Fruit fly (Drosophila melanogaster) whole organism, embryonic: ENCODE measurements around the gene eIF3i.
A peak's percentile ranks its signal among the peaks of the same experiment; 100 is the strongest.

Source experiments
- CG1024 ChIP-seq: fragments of 200-800 bp; sonication (Bioruptor generic); IDR thresholded peaks from 2 replicates; pipeline ENCODE4 v1.3.6; 2022; ENCODE audit warnings: missing biosample characterization, missing genetic modification characterization
- CG11093 ChIP-seq: fragments of 200-800 bp; sonication (Bioruptor generic); IDR thresholded peaks from 3 replicates; pipeline ENCODE4 v1.3.6; 2022; ENCODE audit warnings: missing biosample characterization, missing genetic modification characterization
- CG11398 ChIP-seq: fragments of 200-800 bp; sonication (Bioruptor generic); optimal IDR thresholded peaks from 2 replicates; lab custom pipeline; 2016; ENCODE audit warnings: missing biosample characterization, missing genetic modification characterization
- CG1233 ChIP-seq: fragments of 200-800 bp; sonication (Bioruptor generic); optimal IDR thresholded peaks from 4 replicates; lab custom pipeline; 2018; ENCODE audit warnings: missing biosample characterization, mild to moderate bottlenecking, missing genetic modification characterization
- CG14050 ChIP-seq: fragments of 200-800 bp; sonication (Bioruptor generic); IDR thresholded peaks from 3 replicates; pipeline ENCODE4 v1.3.6; 2022; ENCODE audit warnings: missing biosample characterization, missing genetic modification characterization
- CG15269 ChIP-seq: fragments of 200-800 bp; sonication (Bioruptor generic); optimal IDR thresholded peaks from 2 replicates; lab custom pipeline; 2018; ENCODE audit warnings: missing biosample characterization, mild to moderate bottlenecking, missing genetic modification characterization, moderate library complexity
- CG17328 ChIP-seq: fragments of 200-800 bp; sonication (Bioruptor generic); IDR thresholded peaks from 2 replicates; pipeline ENCODE4 v1.3.6; 2022; ENCODE audit warnings: missing biosample characterization, missing genetic modification characterization
- CG17912 ChIP-seq: fragments of 200-800 bp; sonication (Bioruptor generic); optimal IDR thresholded peaks from 2 replicates; lab custom pipeline; 2018; ENCODE audit warnings: missing biosample characterization, mild to moderate bottlenecking, missing genetic modification characterization
- CG2199 ChIP-seq: fragments of 200-800 bp; sonication (Bioruptor generic); IDR thresholded peaks from 3 replicates; pipeline ENCODE4 v1.3.6; 2022; ENCODE audit warnings: missing biosample characterization, missing genetic modification characterization
- CG2712 ChIP-seq: fragments of 200-800 bp; optimal IDR thresholded peaks from 3 replicates; lab custom pipeline; 2019; ENCODE audit warnings: missing biosample characterization, mild to moderate bottlenecking, missing genetic modification characterization, moderate library complexity
- CG30431 ChIP-seq: fragments of 200-800 bp; sonication (Bioruptor generic); optimal IDR thresholded peaks from 2 replicates; lab custom pipeline; 2017; ENCODE audit warnings: missing biosample characterization, missing genetic modification characterization
- CG34224 ChIP-seq: fragments of 200-800 bp; sonication (Bioruptor generic); IDR thresholded peaks from 3 replicates; pipeline ENCODE4 v1.3.6; 2022; ENCODE audit warnings: missing biosample characterization, missing genetic modification characterization; ENCODE audit not compliant: partially characterized antibody
- CG4282 ChIP-seq: fragments of 200-800 bp; sonication (Bioruptor generic); optimal IDR thresholded peaks from 2 replicates; lab custom pipeline; 2016; ENCODE audit warnings: missing biosample characterization, missing genetic modification characterization
- CG4424 ChIP-seq: fragments of 200-800 bp; sonication (Bioruptor generic); optimal IDR thresholded peaks from 3 replicates; lab custom pipeline; 2016; ENCODE audit warnings: missing biosample characterization, missing genetic modification characterization
- CG4707 ChIP-seq: fragments of 200-800 bp; sonication (Bioruptor generic); optimal IDR thresholded peaks from 2 replicates; lab custom pipeline; 2018; ENCODE audit warnings: missing biosample characterization, mild to moderate bottlenecking, missing genetic modification characterization, moderate library complexity
- CG4820 ChIP-seq: fragments of 200-800 bp; sonication (Bioruptor generic); optimal IDR thresholded peaks from 3 replicates; lab custom pipeline; 2016; ENCODE audit warnings: missing biosample characterization, missing genetic modification characterization
- CG6654 ChIP-seq: fragments of 200-800 bp; sonication (Bioruptor generic); optimal IDR thresholded peaks from 2 replicates; lab custom pipeline; 2017; ENCODE audit warnings: missing biosample characterization, mild to moderate bottlenecking, missing genetic modification characterization
- CG8290 ChIP-seq, 3 experiments: fragments of 200-800 bp; sonication (Bioruptor generic); optimal IDR thresholded peaks; 2 replicates each; lab custom pipeline; 2016 to 2019; ENCODE audit warnings: missing biosample characterization in 3 of 3, missing genetic modification characterization in 3 of 3, mild to moderate bottlenecking in 2 of 3, moderate library complexity in 1 of 3
- D19B ChIP-seq: fragments of 200-800 bp; sonication (Bioruptor generic); optimal IDR thresholded peaks from 2 replicates; lab custom pipeline; 2017; ENCODE audit warnings: missing biosample characterization, mild to moderate bottlenecking, missing genetic modification characterization
- Dip3 ChIP-seq: fragments of 200-800 bp; sonication (Bioruptor generic); optimal IDR thresholded peaks from 3 replicates; lab custom pipeline; 2016; ENCODE audit warnings: missing biosample characterization, missing genetic modification characterization
- Doc2 ChIP-seq: fragments of 200-800 bp; sonication (Bioruptor generic); IDR thresholded peaks from 2 replicates; pipeline ENCODE4 v1.3.6; 2022; ENCODE audit warnings: missing biosample characterization, missing genetic modification characterization
- Eip74EF ChIP-seq, 2 experiments: fragments of 200-800 bp in 1 of 2; fragments of >200 bp in 1 of 2; sonication (Bioruptor generic) in 1 of 2; optimal IDR thresholded peaks; 2 replicates each; lab custom pipeline; 2017 to 2019; ENCODE audit warnings: missing biosample characterization in 2 of 2, missing genetic modification characterization in 2 of 2, mild to moderate bottlenecking in 1 of 2, moderate library complexity in 1 of 2
- HmgD ChIP-seq: fragments of 200-800 bp; sonication (Bioruptor generic); optimal IDR thresholded peaks from 3 replicates; lab custom pipeline; 2016; ENCODE audit warnings: missing biosample characterization, missing genetic modification characterization
- Nf-YC ChIP-seq: fragments of 200-800 bp; optimal IDR thresholded peaks from 3 replicates; lab custom pipeline; 2019; ENCODE audit warnings: missing biosample characterization, mild to moderate bottlenecking, missing genetic modification characterization, moderate library complexity
- Opbp ChIP-seq: fragments of 200-800 bp; sonication (Bioruptor generic); IDR thresholded peaks from 3 replicates; pipeline ENCODE4 v1.3.6; 2022; ENCODE audit warnings: missing biosample characterization, missing genetic modification characterization; ENCODE audit not compliant: partially characterized antibody
- Trl ChIP-seq, 3 experiments: fragments of >200 bp in 2 of 3; fragments of 200-800 bp in 1 of 3; sonication (Bioruptor generic) in 1 of 3; optimal IDR thresholded peaks; 2 replicates in 1 of 3; 3 replicates in 2 of 3; lab custom pipeline; 2016 to 2017; ENCODE audit warnings: missing biosample characterization in 1 of 3, missing genetic modification characterization in 1 of 3
- YL-1 ChIP-seq: fragments of 200-800 bp; sonication (Bioruptor generic); optimal IDR thresholded peaks from 3 replicates; lab custom pipeline; 2017; ENCODE audit warnings: missing biosample characterization, mild to moderate bottlenecking, missing genetic modification characterization
- ap ChIP-seq: fragments of 200-800 bp; sonication (Bioruptor generic); IDR thresholded peaks from 2 replicates; pipeline ENCODE4 v1.3.6; 2022; ENCODE audit warnings: missing biosample characterization, missing genetic modification characterization
- ash1 ChIP-seq: fragments of 200-800 bp; sonication (Bioruptor generic); optimal IDR thresholded peaks from 2 replicates; lab custom pipeline; 2018; ENCODE audit warnings: missing biosample characterization, mild to moderate bottlenecking, missing genetic modification characterization
- cad ChIP-seq: fragments of >200 bp; optimal IDR thresholded peaks from 2 replicates; lab custom pipeline; 2017; ENCODE audit warnings: missing biosample characterization, missing genetic modification characterization
- exex ChIP-seq: fragments of 200-800 bp; sonication (Bioruptor generic); optimal IDR thresholded peaks from 4 replicates; lab custom pipeline; 2018; ENCODE audit warnings: missing biosample characterization, mild to moderate bottlenecking, missing genetic modification characterization, moderate library complexity
- lola ChIP-seq, 3 experiments: fragments of >200 bp in 2 of 3; fragments of 200-800 bp in 1 of 3; sonication (Bioruptor generic) in 1 of 3; optimal IDR thresholded peaks; 2 replicates each; lab custom pipeline; 2017 to 2019; ENCODE audit warnings: missing biosample characterization in 3 of 3, missing genetic modification characterization in 3 of 3, mild to moderate bottlenecking in 1 of 3, moderate library complexity in 1 of 3
- mam ChIP-seq: fragments of 200-800 bp; sonication (Bioruptor generic); optimal IDR thresholded peaks from 3 replicates; lab custom pipeline; 2016; ENCODE audit warnings: missing biosample characterization, missing genetic modification characterization
- onecut ChIP-seq: fragments of 200-800 bp; sonication (Bioruptor generic); IDR thresholded peaks from 2 replicates; pipeline ENCODE4 v1.3.6; 2022; ENCODE audit warnings: missing biosample characterization, missing genetic modification characterization
- otp ChIP-seq: fragments of 200-800 bp; sonication (Bioruptor generic); IDR thresholded peaks from 3 replicates; pipeline ENCODE4, ENCODE4 v1.3.6; 2022; ENCODE audit warnings: missing biosample characterization, missing genetic modification characterization
- pan ChIP-seq, 4 experiments: fragments of >200 bp in 3 of 4; fragments of 200-800 bp in 1 of 4; sonication (Bioruptor generic) in 1 of 4; optimal IDR thresholded peaks in 3 of 4; IDR thresholded peaks in 1 of 4; 2 replicates each; pipeline versions ENCODE4 v1.3.6 to Lab custom; 2017 to 2022; ENCODE audit warnings: missing biosample characterization in 2 of 4, missing genetic modification characterization in 2 of 4, mixed read lengths in 1 of 4
- scrt ChIP-seq: fragments of 200-800 bp; sonication (Bioruptor generic); optimal IDR thresholded peaks from 2 replicates; lab custom pipeline; 2018; ENCODE audit warnings: missing biosample characterization, mild to moderate bottlenecking, missing genetic modification characterization, moderate library complexity
- sens ChIP-seq: fragments of 200-800 bp; sonication (Bioruptor generic); peaks from one replicate; lab custom pipeline; 2016; ENCODE audit warnings: missing biosample characterization, missing genetic modification characterization
- sisA ChIP-seq: fragments of 200-800 bp; sonication (Bioruptor generic); IDR thresholded peaks from 2 replicates; pipeline ENCODE4 v1.3.6; 2022; ENCODE audit warnings: missing biosample characterization, missing genetic modification characterization
- ssp ChIP-seq: fragments of 200-800 bp; sonication (Bioruptor generic); IDR thresholded peaks from 2 replicates; pipeline ENCODE4 v1.3.6; 2022; ENCODE audit warnings: missing biosample characterization, missing genetic modification characterization
- stwl ChIP-seq: fragments of 200-800 bp; sonication (Bioruptor generic); optimal IDR thresholded peaks from 3 replicates; lab custom pipeline; 2018; ENCODE audit warnings: missing biosample characterization, mild to moderate bottlenecking, missing genetic modification characterization, moderate library complexity
- tna ChIP-seq: fragments of 200-800 bp; sonication (Bioruptor generic); IDR thresholded peaks from 2 replicates; pipeline ENCODE4 v1.3.6; 2022; ENCODE audit warnings: missing biosample characterization, missing genetic modification characterization; ENCODE audit not compliant: partially characterized antibody
- trem ChIP-seq: fragments of 200-800 bp; optimal IDR thresholded peaks from 3 replicates; lab custom pipeline; 2019; ENCODE audit warnings: missing biosample characterization, mild to moderate bottlenecking, missing genetic modification characterization, moderate library complexity
- unc-4 ChIP-seq: fragments of 200-800 bp; sonication (Bioruptor generic); IDR thresholded peaks from 2 replicates; pipeline ENCODE4 v1.3.6; 2022; ENCODE audit warnings: missing biosample characterization, missing genetic modification characterization; ENCODE audit not compliant: partially characterized antibody
- vnd ChIP-seq: fragments of 200-800 bp; sonication (Bioruptor generic); IDR thresholded peaks from 3 replicates; pipeline ENCODE4 v1.3.6; 2022; ENCODE audit warnings: missing biosample characterization, missing genetic modification characterization; ENCODE audit not compliant: partially characterized antibody

Gene eIF3i

dm6 chr2L:5001582-5001929 lies 34.0 kb upstream of the eIF3i start:
- TF ChIP-seq CG1233 (GFP tag; lab: Kevin White, UChicago) (no peak), Trl (optimal IDR thresholded peaks at IDR 0.05; lab: Kevin White, UChicago) (peak in 1 of 2 experiments; percentile 3), Trl (GFP tag; optimal IDR thresholded peaks at IDR 0.05; lab: Kevin White, UChicago) (no peak), exex (tag; lab: Kevin White, UChicago) (peak; percentile 21)

- no peak for TF ChIP-seq pan (optimal IDR thresholded peaks at IDR 0.05; lab: Kevin White, UChicago)
- TF ChIP-seq pan (GFP tag; optimal IDR thresholded peaks at IDR 0.05 in 1 of 2, IDR thresholded peaks at IDR 0.05 in 1 of 2), result peak in 1 of 2 experiments; percentile 65
- TF ChIP-seq lola (GFP tag; optimal IDR thresholded peaks at IDR 0.05; lab: Kevin White, UChicago), result peak in 1 of 3 experiments; percentile 55
- peak; percentile 48; the same call in 2 of the 3 replicates for TF ChIP-seq vnd (GFP tag; lab: Robert Waterston, UW)
- no peak for TF ChIP-seq ssp (GFP tag; lab: Robert Waterston, UW)
- peak; percentile 11 for TF ChIP-seq sens (GFP tag; lab: Kevin White, UChicago)
- TF ChIP-seq sisA (GFP tag; lab: Robert Waterston, UW), result peak; percentile 3; the same call in 1 of the 2 replicates
- no peak for TF ChIP-seq CG2712 (tag; lab: Kevin White, UChicago)
- TF ChIP-seq CG14050 (GFP tag; lab: Robert Waterston, UW), result peak; percentile 19; the same call in 2 of the 3 replicates
- peak; percentile 67; the same call in 2 of the 3 replicates for TF ChIP-seq Opbp (GFP tag; lab: Robert Waterston, UW)
- TF ChIP-seq stwl (tag; lab: Kevin White, UChicago), result peak; percentile 24
- 0 out of 2 replicates have a peak, but pooled peaks have one; percentile 11 for TF ChIP-seq CG1024 (GFP tag; lab: Robert Waterston, UW)
- no peak for TF ChIP-seq CG34224 (GFP tag; lab: Robert Waterston, UW)
- TF ChIP-seq CG2199, result peak; percentile 93
- TF ChIP-seq CG4707, result no peak
- TF ChIP-seq Doc2 (GFP tag; lab: Robert Waterston, UW), result 0 out of 2 replicates have a peak, but pooled peaks have one; percentile 4
- no peak for TF ChIP-seq trem
- TF ChIP-seq unc-4, result 0 out of 2 replicates have a peak, but pooled peaks have one; percentile 36
- TF ChIP-seq CG4820 (GFP tag; lab: Kevin White, UChicago), result no peak
- no peak for TF ChIP-seq CG4424 (GFP tag; lab: Kevin White, UChicago)
- peak; percentile 53; the same call in 1 of the 2 replicates for TF ChIP-seq ap
- peak; percentile 81 for TF ChIP-seq HmgD (GFP tag; lab: Kevin White, UChicago)
- TF ChIP-seq Nf-YC (tag; lab: Kevin White, UChicago), result peak; percentile 20
- no peak for TF ChIP-seq Dip3 (GFP tag; lab: Kevin White, UChicago)
- no peak for TF ChIP-seq ash1 (GFP tag; lab: Kevin White, UChicago)
- TF ChIP-seq CG11398 (GFP tag; lab: Kevin White, UChicago), result no peak
- TF ChIP-seq cad, result peak; percentile 34
- no peak for TF ChIP-seq onecut
- TF ChIP-seq otp, result peak; percentile 65; the same call in 2 of the 3 replicates
- peak; percentile 89 for TF ChIP-seq CG8290 (GFP tag; optimal IDR thresholded peaks at IDR 0.05; lab: Kevin White, UChicago)
- TF ChIP-seq CG8290 (tag; optimal IDR thresholded peaks at IDR 0.05; lab: Kevin White, UChicago), result peak; percentile 2 to 81
- TF ChIP-seq CG6654, result peak; percentile 86
- peak in 1 of 2 experiments; percentile 100 for TF ChIP-seq Eip74EF (GFP tag; optimal IDR thresholded peaks at IDR 0.05; lab: Kevin White, UChicago)
- peak; percentile 19; the same call in 1 of the 2 replicates for TF ChIP-seq tna
- no peak for TF ChIP-seq scrt (GFP tag; lab: Kevin White, UChicago)
- no peak for TF ChIP-seq CG15269 (tag; lab: Kevin White, UChicago)
- peak; percentile 6 for TF ChIP-seq YL-1 (GFP tag; lab: Kevin White, UChicago)
- TF ChIP-seq CG11093, result no peak
- TF ChIP-seq CG17328 (GFP tag; lab: Robert Waterston, UW), result peak; percentile 64
- TF ChIP-seq CG17912, result no peak
- no peak for TF ChIP-seq D19B
- no peak for TF ChIP-seq CG4282 (GFP tag; lab: Kevin White, UChicago)
- TF ChIP-seq CG30431 (GFP tag; lab: Kevin White, UChicago), result no peak
- no peak for TF ChIP-seq mam (GFP tag; lab: Kevin White, UChicago)
Measured at dm6 chr2L:5000919-5001581, 33.5 kb upstream of the eIF3i start.
